Fruit fly (Drosophila melanogaster): ENCODE results near the gene NKCC.

The NKCC gene

DNA sequence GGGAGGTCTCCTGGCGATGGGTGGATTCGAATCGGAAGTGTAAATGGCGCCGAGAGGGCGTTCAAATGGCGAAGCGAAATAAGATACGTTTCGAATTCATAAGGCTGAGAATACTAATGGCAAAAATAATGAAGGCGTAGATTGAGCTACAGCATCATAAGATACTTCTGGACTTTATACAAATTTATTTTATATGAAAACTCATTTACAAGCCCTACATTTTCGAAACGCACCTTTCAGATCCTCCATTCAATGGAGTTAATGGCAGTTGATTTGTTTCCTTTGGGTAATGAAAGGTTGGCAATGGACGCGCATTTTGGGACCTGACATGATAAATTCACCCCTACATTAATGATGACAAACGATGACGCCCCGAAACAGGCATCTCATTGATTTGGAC, 12.3 kb upstream of the NKCC start:
- TF ChIP-seq EcR (GFP tag; optimal IDR thresholded peaks at IDR 0.05), result no peak
- no peak for TF ChIP-seq CG32121 (GFP tag; IDR thresholded peaks at IDR 0.05)
- TF ChIP-seq Pif1B (GFP tag; optimal IDR thresholded peaks at IDR 0.05), result no peak
- TF ChIP-seq CG34367 (tag; optimal IDR thresholded peaks at IDR 0.05), result no peak
- TF ChIP-seq CG12605 (GFP tag; IDR thresholded peaks at IDR 0.05), result no peak
- no peak for TF ChIP-seq Pif1A (GFP tag; optimal IDR thresholded peaks at IDR 0.05)
- no peak for TF ChIP-seq CG17806 (tag; optimal IDR thresholded peaks at IDR 0.05)
- TF ChIP-seq CG13204 (GFP tag; optimal IDR thresholded peaks at IDR 0.05), result no peak

DNA sequence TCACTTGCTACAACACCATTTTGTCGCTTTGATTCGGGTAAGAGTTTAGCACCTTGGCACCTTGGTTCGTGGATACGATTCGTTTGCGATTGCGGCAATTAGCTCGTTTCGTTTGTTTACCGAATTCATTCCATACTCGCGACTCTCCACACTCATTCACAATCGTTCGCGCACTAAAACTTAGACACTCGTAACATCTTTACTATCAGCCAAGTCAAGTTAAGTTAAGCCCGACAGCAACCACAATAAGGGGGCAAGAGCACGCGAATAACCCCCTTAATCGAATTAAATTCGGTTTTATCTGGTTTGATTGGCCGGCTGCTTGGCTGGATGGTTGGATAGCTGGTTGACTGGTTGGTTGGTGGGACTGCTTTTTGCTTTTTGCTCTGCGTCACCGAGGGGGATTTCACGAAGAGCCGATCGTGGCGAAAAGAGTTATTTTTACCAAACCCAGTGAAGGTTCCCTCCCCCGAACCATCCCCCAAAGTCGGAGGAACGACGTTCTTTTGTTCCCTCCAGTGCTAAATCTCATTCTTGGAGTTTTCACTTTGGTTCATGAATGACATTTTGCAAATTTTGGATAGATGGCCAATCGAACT, 1.4 kb upstream of the NKCC start:
- TF ChIP-seq Snoo (tag; optimal IDR thresholded peaks at IDR 0.05), result no peak
- no peak for TF ChIP-seq CG10348 (GFP tag; IDR thresholded peaks at IDR 0.05)
- TF ChIP-seq CG14655 (GFP tag; optimal IDR thresholded peaks at IDR 0.05), result no peak
- no peak for TF ChIP-seq CG4496 (GFP tag; IDR thresholded peaks at IDR 0.05)
- no peak for TF ChIP-seq CG8301 (tag; optimal IDR thresholded peaks at IDR 0.05)
- TF ChIP-seq CG12605 (GFP tag; IDR thresholded peaks at IDR 0.05), result no peak
- no peak for TF ChIP-seq CG9948 (tag; optimal IDR thresholded peaks at IDR 0.05)
- no peak for TF ChIP-seq Pif1B (GFP tag; optimal IDR thresholded peaks at IDR 0.05)
- no peak for TF ChIP-seq CG8159 (tag; optimal IDR thresholded peaks at IDR 0.05)
- no peak for TF ChIP-seq CG34367 (tag; optimal IDR thresholded peaks at IDR 0.05)

DNA sequence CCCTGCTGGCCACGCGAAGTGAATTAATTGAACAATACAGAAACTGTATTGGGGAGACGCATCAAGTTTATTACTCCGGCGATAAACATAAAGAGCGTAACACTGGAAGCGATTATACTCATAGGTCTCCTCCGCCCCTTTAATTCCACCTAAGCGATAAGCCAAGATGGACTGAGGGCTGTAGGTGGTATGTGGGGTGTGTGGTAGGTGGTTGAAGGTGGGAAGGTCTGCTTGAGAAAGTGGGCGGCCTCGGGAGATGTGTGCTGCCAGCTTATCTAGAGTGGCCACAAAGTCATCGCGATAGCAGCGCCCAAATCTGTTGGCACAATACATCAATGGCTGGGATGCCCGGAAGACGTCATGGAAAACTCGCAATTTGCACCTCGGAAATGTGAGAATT, 4.9 kb downstream of the NKCC start:
- TF ChIP-seq EcR (GFP tag; optimal IDR thresholded peaks at IDR 0.05) (peak; percentile 34), CG12605 (GFP tag; IDR thresholded peaks at IDR 0.05) (no peak), Pif1B (GFP tag; optimal IDR thresholded peaks at IDR 0.05) (no peak)

DNA sequence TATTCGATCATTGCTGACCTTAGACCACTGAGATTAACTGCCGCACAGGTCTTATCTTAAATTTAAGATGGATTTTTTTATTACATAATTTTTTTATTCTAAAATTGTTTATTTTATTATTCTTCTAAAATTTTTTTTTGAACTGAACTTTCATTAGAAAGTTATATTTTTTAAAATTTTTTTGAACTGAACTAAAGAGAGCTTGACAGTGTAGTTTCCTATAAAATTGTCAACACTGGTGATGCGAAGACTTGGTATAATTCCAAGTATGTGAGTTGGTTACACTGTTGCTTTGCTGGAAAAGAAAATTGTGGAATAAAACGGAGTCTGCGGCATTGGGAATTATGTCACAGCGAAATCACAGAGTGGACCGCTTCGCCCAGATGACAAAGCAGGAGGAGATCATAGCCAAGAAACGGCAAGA, 17.2 kb downstream of the NKCC start, which contains the start of gene CG31550:
Gene CG31550, plus strand, starts transcription at position 249 of the 424 bp plus-strand sequence.
- TF ChIP-seq CG8159 (tag; optimal IDR thresholded peaks at IDR 0.05) (no peak), CG9948 (tag; optimal IDR thresholded peaks at IDR 0.05) (peak; percentile 56), CG14655 (GFP tag; optimal IDR thresholded peaks at IDR 0.05) (no peak), CG4496 (GFP tag; IDR thresholded peaks at IDR 0.05) (peak; percentile 69; the same call in 2 of the 3 replicates), Ets98B (GFP tag; IDR thresholded peaks at IDR 0.05) (peak; percentile 55; the same call in 1 of the 2 replicates), CG32121 (GFP tag; IDR thresholded peaks at IDR 0.05) (peak; percentile 68), CG15710 (tag; optimal IDR thresholded peaks at IDR 0.05) (peak; percentile 71)

DNA sequence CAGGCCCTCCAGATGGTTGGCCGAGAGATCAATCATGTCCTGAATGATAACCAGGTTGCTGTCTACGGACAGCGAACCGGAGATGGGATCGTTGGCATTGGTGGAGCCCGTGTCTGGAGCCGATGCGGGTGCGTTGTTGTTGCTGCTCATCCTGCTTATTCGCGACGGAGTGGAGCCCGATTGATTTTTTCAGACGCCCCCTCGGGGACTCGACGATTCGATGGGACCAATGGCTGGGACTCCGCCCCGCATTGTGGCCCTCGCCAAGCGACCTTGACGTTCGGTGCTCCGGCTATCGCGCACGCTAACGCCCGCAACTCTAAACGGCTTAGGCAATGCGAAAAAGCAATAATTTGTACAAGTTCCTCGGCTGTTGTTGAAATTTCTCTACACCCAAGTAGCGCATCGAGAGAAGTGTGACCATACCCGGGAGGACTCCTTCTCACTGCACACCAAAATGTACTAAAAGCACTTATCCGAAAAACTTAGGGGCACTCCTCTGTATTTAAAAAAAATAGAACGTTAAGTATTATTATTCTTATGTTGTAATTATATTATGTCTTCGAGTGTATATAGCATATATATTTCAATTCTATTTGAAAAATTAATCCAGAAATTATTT, 18.9 kb downstream of the NKCC start, which contains the start of gene ksr:
Gene ksr, minus strand, starts transcription at position 419 of the 622 bp plus-strand sequence.
- TF ChIP-seq CG17806 (tag; optimal IDR thresholded peaks at IDR 0.05) (no peak), Snoo (tag; optimal IDR thresholded peaks at IDR 0.05) (no peak), CG4496 (GFP tag; IDR thresholded peaks at IDR 0.05) (peak; percentile 29; the same call in 1 of the 3 replicates), Pif1B (GFP tag; optimal IDR thresholded peaks at IDR 0.05) (no peak), CG14655 (GFP tag; optimal IDR thresholded peaks at IDR 0.05) (no peak), D1 (tag; optimal IDR thresholded peaks at IDR 0.05) (no peak), fd96Ca (GFP tag; IDR thresholded peaks at IDR 0.05) (no peak), gl (tag; optimal IDR thresholded peaks at IDR 0.05) (no peak), Ets98B (GFP tag; IDR thresholded peaks at IDR 0.05) (peak; percentile 8; the same call in 1 of the 2 replicates), CG12605 (GFP tag; IDR thresholded peaks at IDR 0.05) (0 out of 2 replicates have a peak, but pooled peaks have one; percentile 33), EcR (GFP tag; optimal IDR thresholded peaks at IDR 0.05) (no peak), CG15710 (tag; optimal IDR thresholded peaks at IDR 0.05) (peak; percentile 22)

DNA sequence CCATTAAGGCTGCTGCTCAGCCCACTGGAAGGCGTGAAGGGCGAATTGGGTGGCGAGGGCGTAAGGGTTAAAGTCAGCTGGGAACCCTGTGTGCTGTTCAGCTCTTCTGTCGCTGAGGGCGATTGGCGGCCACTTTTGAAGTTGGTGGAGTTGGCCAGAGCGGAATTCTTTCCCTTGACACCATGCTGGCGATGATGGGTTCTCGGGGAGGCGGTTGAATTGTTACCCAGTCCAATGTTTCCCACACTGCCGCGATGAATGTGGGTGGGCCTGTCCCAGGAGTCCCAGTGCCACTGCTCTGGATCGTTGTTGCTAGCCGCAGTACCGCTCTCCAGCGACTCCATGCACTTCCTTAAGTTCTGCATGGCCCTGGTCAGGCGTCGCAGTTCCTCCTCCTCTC, 19.7 kb downstream of the NKCC start:
- TF ChIP-seq Snoo (tag; optimal IDR thresholded peaks at IDR 0.05) (no peak), CG17806 (tag; optimal IDR thresholded peaks at IDR 0.05) (no peak)

DNA sequence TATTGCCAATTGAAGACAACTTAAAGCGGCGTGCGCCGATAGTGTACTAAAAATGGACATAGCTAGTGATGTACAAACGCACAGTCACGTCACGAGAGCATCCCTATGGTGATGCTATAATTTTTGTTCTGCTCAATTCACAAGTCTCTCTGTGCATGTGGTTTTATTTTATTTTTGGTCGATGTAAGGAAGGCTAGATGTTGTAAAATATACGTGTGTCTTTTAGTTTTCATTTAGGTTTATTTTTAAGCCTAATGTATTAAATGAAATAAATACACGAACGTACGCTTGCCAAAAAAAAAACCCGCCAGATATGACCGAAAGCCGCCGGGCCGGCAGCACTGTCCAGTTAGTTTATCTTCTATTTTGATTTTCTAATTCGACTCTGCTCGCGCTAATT, 28.0 kb downstream of the NKCC start, which contains the start of the genes CG45100, HDAC3 and Hcs:
Gene CG45100, minus strand, starts transcription at position 50 of the 400 bp plus-strand sequence.
Gene HDAC3, minus strand, starts transcription at position 50 of the 400 bp plus-strand sequence.
Gene Hcs, plus strand, starts transcription at position 349 of the 400 bp plus-strand sequence.
- TF ChIP-seq CG15710 (tag; optimal IDR thresholded peaks at IDR 0.05) (peak; percentile 19), Pif1A (GFP tag; optimal IDR thresholded peaks at IDR 0.05) (no peak), fd96Ca (GFP tag; IDR thresholded peaks at IDR 0.05) (0 out of 3 replicates have a peak, but pooled peaks have one; percentile 15)
